Fruit fly (Drosophila melanogaster): ENCODE measurements around the gene Cpsf6.

Cpsf6 gene

dm6 chr3L:8346100-8346980, 31.0 kb upstream of the Cpsf6 start, which contains the start of the genes CG7182 and GAPcenA (continued):
- peak; percentile 2 for TF ChIP-seq NC2β (GFP tag; optimal IDR thresholded peaks at IDR 0.05)
- no peak for TF ChIP-seq CG12769 (tag; optimal IDR thresholded peaks at IDR 0.05)
- no peak for TF ChIP-seq sim (GFP tag; IDR thresholded peaks at IDR 0.05)
- TF ChIP-seq bsh (GFP tag; optimal IDR thresholded peaks at IDR 0.05), result peak in 1 of 2 experiments; percentile 56
- TF ChIP-seq Ets97D (GFP tag; optimal IDR thresholded peaks at IDR 0.05), result peak; percentile 39
- TF ChIP-seq CG10267 (tag; optimal IDR thresholded peaks at IDR 0.05), result peak; percentile 99
- TF ChIP-seq tll (GFP tag; optimal IDR thresholded peaks at IDR 0.05), result peak in 1 of 2 experiments; percentile 4
- TF ChIP-seq lola (GFP tag; optimal IDR thresholded peaks at IDR 0.05), result peak in 1 of 3 experiments; percentile 77
- peak; percentile 83 for TF ChIP-seq CG17829 (tag; optimal IDR thresholded peaks at IDR 0.05)
- peak; percentile 75 for TF ChIP-seq NfI (GFP tag; optimal IDR thresholded peaks at IDR 0.05)
- peak; percentile 54; the same call in 1 of the 2 replicates for TF ChIP-seq HLH3B (GFP tag; IDR thresholded peaks at IDR 0.05)
- peak; percentile 33 for TF ChIP-seq CG12299 (tag; optimal IDR thresholded peaks at IDR 0.05)
- TF ChIP-seq esg (GFP tag; conservative IDR thresholded peaks at IDR 0.05), result no peak
- TF ChIP-seq bbx (GFP tag; IDR thresholded peaks at IDR 0.05; ENCODE audit: partially characterized antibody), result peak; percentile 38; the same call in 1 of the 2 replicates
- peak; percentile 42; the same call in 1 of the 3 replicates for TF ChIP-seq CG14050 (GFP tag; IDR thresholded peaks at IDR 0.05)
- TF ChIP-seq dpn (GFP tag; optimal IDR thresholded peaks at IDR 0.05), result peak; percentile 24 to 63
- TF ChIP-seq Fer2 (tag; optimal IDR thresholded peaks at IDR 0.05), result peak; percentile 62
- no peak for TF ChIP-seq zf30C (GFP tag; optimal IDR thresholded peaks at IDR 0.05)
- no peak for TF ChIP-seq chm (GFP tag; IDR thresholded peaks at IDR 0.05)
- TF ChIP-seq CG31388 (GFP tag; optimal IDR thresholded peaks at IDR 0.05), result peak; percentile 24
- peak; percentile 68 for TF ChIP-seq CG10147 (GFP tag; optimal IDR thresholded peaks at IDR 0.05)
- TF ChIP-seq zfh2 (GFP tag; optimal IDR thresholded peaks at IDR 0.05), result peak; percentile 41
- TF ChIP-seq Xrp1 (GFP tag; IDR thresholded peaks at IDR 0.05), result peak; percentile 56; the same call in 1 of the 2 replicates
- peak; percentile 52; the same call in 1 of the 3 replicates for TF ChIP-seq ase (GFP tag; IDR thresholded peaks at IDR 0.05)
- TF ChIP-seq CG6683 (GFP tag; optimal IDR thresholded peaks at IDR 0.05), result peak; percentile 47
- TF ChIP-seq gfzf (GFP tag; optimal IDR thresholded peaks at IDR 0.05), result no peak
- peak; percentile 39 for TF ChIP-seq CG7271 (tag; optimal IDR thresholded peaks at IDR 0.05)
- TF ChIP-seq CG17568 (GFP tag; optimal IDR thresholded peaks at IDR 0.05), result no peak
- no peak for TF ChIP-seq br (optimal IDR thresholded peaks at IDR 0.05)
- TF ChIP-seq stwl (tag; optimal IDR thresholded peaks at IDR 0.05), result peak; percentile 94
- TF ChIP-seq danr (GFP tag; IDR thresholded peaks at IDR 0.05), result no peak
- no peak for TF ChIP-seq CG17328 (GFP tag; IDR thresholded peaks at IDR 0.05)
- peak; percentile 65 for TF ChIP-seq al (GFP tag; IDR thresholded peaks at IDR 0.05)
- peak; percentile 33 for TF ChIP-seq kay (GFP tag; optimal IDR thresholded peaks at IDR 0.05)
- no peak for TF ChIP-seq Neu2 (GFP tag; optimal IDR thresholded peaks at IDR 0.05; ENCODE audit: borderline replicate concordance)
- TF ChIP-seq ap (GFP tag; IDR thresholded peaks at IDR 0.05), result no peak
- TF ChIP-seq dan (GFP tag; IDR thresholded peaks at IDR 0.05), result no peak
- TF ChIP-seq dmrt99B (tag; optimal IDR thresholded peaks at IDR 0.05), result peak; percentile 51
- TF ChIP-seq Dek (tag; optimal IDR thresholded peaks at IDR 0.05), result peak; percentile 76
- TF ChIP-seq Aef1 (GFP tag; IDR thresholded peaks at IDR 0.05), result peak; percentile 39; the same call in 1 of the 3 replicates
- peak; percentile 47 for TF ChIP-seq MESR4 (GFP tag; optimal IDR thresholded peaks at IDR 0.05)
- TF ChIP-seq sug (tag; optimal IDR thresholded peaks at IDR 0.05), result peak; percentile 90
- peak; percentile 27 for TF ChIP-seq org-1 (GFP tag; optimal IDR thresholded peaks at IDR 0.05)
- peak; percentile 76 for TF ChIP-seq twi (tag; optimal IDR thresholded peaks at IDR 0.05)
- TF ChIP-seq knrl (GFP tag; IDR thresholded peaks at IDR 0.05; ENCODE audit: partially characterized antibody), result peak; percentile 71; the same call in 2 of the 3 replicates
- no peak for TF ChIP-seq CG11093 (GFP tag; IDR thresholded peaks at IDR 0.05)
- peak; percentile 61; the same call in 1 of the 2 replicates for TF ChIP-seq nerfin-2 (GFP tag; IDR thresholded peaks at IDR 0.05; ENCODE audit: partially characterized antibody)

Measured in whole organism, embryonic.